Worm (Caenorhabditis elegans) whole organism, L1 larva: ENCODE results near the gene nep-26.

Source experiments
- C04F5.9 ChIP-seq: sonication (generic microtip); optimal IDR thresholded peaks from 2 replicates; lab custom pipeline; 2016; ENCODE audit warnings: missing genetic modification characterization, missing compliant biosample characterization
- C16A3.4 ChIP-seq: fragments of 150-350 bp; optimal IDR thresholded peaks from 2 replicates; lab custom pipeline; 2014; ENCODE audit warnings: missing biosample characterization, missing genetic modification characterization
- C34B4.2 ChIP-seq: sonication (generic microtip); optimal IDR thresholded peaks from 2 replicates; lab custom pipeline; 2017; ENCODE audit warnings: mild to moderate bottlenecking, missing genetic modification characterization, missing compliant biosample characterization
- Y116A8C.19 ChIP-seq: sonication (generic microtip); optimal IDR thresholded peaks from 2 replicates; lab custom pipeline; 2016; ENCODE audit warnings: missing compliant biosample characterization, missing genetic modification characterization, borderline replicate concordance
- aha-1 ChIP-seq: fragments of 150-350 bp; optimal IDR thresholded peaks from 2 replicates; lab custom pipeline; 2014; ENCODE audit warnings: missing biosample characterization, missing genetic modification characterization
- alr-1 ChIP-seq: fragments of 200-800 bp; sonication (Bioruptor generic); optimal IDR thresholded peaks from 2 replicates; lab custom pipeline; 2018; ENCODE audit warnings: borderline replicate concordance, mild to moderate bottlenecking, missing genetic modification characterization, missing compliant biosample characterization
- aly-2 ChIP-seq: fragments of 150-350 bp; optimal IDR thresholded peaks from 2 replicates; lab custom pipeline; 2014; ENCODE audit warnings: missing biosample characterization, missing genetic modification characterization
- ama-1 ChIP-seq: fragments of 150-350 bp; optimal IDR thresholded peaks from 2 replicates; lab custom pipeline; 2014
- ceh-63 ChIP-seq: fragments of 200-800 bp; sonication (Bioruptor generic); optimal IDR thresholded peaks from 2 replicates; lab custom pipeline; 2018; ENCODE audit warnings: mild to moderate bottlenecking, missing genetic modification characterization, missing compliant biosample characterization
- ceh-82 ChIP-seq, 3 experiments: fragments of 150-350 bp in 1 of 3; sonication (generic microtip) in 2 of 3; optimal IDR thresholded peaks; 2 replicates each; lab custom pipeline; 2014 to 2017; ENCODE audit warnings: missing biosample characterization in 3 of 3, missing genetic modification characterization in 3 of 3
- ceh-90 ChIP-seq: sonication (generic microtip); optimal IDR thresholded peaks from 2 replicates; lab custom pipeline; 2016; ENCODE audit warnings: missing genetic modification characterization, missing compliant biosample characterization
- ces-1 ChIP-seq: fragments of 150-350 bp; optimal IDR thresholded peaks from 2 replicates; lab custom pipeline; 2014; ENCODE audit warnings: missing biosample characterization, missing genetic modification reagents, missing genetic modification characterization
- efl-3 ChIP-seq: fragments of 200-800 bp; sonication (Bioruptor generic); optimal IDR thresholded peaks from 2 replicates; lab custom pipeline; 2018; ENCODE audit warnings: mild to moderate bottlenecking, missing genetic modification characterization, missing compliant biosample characterization
- egl-27 ChIP-seq, 2 experiments: fragments of 150-350 bp in 1 of 2; sonication (generic microtip); optimal IDR thresholded peaks; 3 replicates each; lab custom pipeline; 2017 to 2018; ENCODE audit warnings: missing biosample characterization in 2 of 2, missing genetic modification characterization in 2 of 2, missing genetic modification reagents in 2 of 2
- elt-2 ChIP-seq: sonication (generic microtip); optimal IDR thresholded peaks from 2 replicates; lab custom pipeline; 2016; ENCODE audit warnings: missing genetic modification characterization, mild to moderate bottlenecking, inconsistent platforms, missing compliant biosample characterization, missing genetic modification reagents
- elt-3 ChIP-seq, 6 experiments: fragments of 150-350 bp in 1 of 6; sonication (generic microtip); optimal IDR thresholded peaks; 2 replicates each; lab custom pipeline; 2017 to 2018; ENCODE audit warnings: missing biosample characterization in 6 of 6, missing genetic modification characterization in 6 of 6, inconsistent platforms in 1 of 6
- ets-5 ChIP-seq: fragments of 200-800 bp; sonication (Bioruptor generic); IDR thresholded peaks from 2 replicates; pipeline ENCODE4 v1.3.6; 2022; ENCODE audit warnings: missing genetic modification characterization, missing compliant biosample characterization
- fkh-10 ChIP-seq: sonication (generic microtip); optimal IDR thresholded peaks from 2 replicates; lab custom pipeline; 2017; ENCODE audit warnings: missing biosample characterization, missing genetic modification reagents, missing genetic modification characterization
- fkh-4 ChIP-seq: sonication (generic microtip); optimal IDR thresholded peaks from 2 replicates; lab custom pipeline; 2016; ENCODE audit warnings: missing compliant biosample characterization, missing genetic modification characterization, borderline replicate concordance
- fkh-8 ChIP-seq: sonication (generic microtip); optimal IDR thresholded peaks from 2 replicates; lab custom pipeline; 2016; ENCODE audit warnings: mild to moderate bottlenecking, missing genetic modification characterization, missing compliant biosample characterization
- grh-1 ChIP-seq: fragments of 200-800 bp; sonication (Bioruptor generic); IDR thresholded peaks from 2 replicates; pipeline ENCODE4 v1.3.6; 2022; ENCODE audit warnings: missing genetic modification reagents, missing genetic modification characterization, missing compliant biosample characterization
- hlh-4 ChIP-seq: sonication (generic microtip); optimal IDR thresholded peaks from 2 replicates; lab custom pipeline; 2016; ENCODE audit warnings: mild to moderate bottlenecking, missing genetic modification characterization, missing compliant biosample characterization
- jun-1 ChIP-seq: fragments of 150-350 bp; optimal IDR thresholded peaks from 2 replicates; lab custom pipeline; 2014; ENCODE audit warnings: missing biosample characterization, missing genetic modification reagents, missing genetic modification characterization
- lin-13 ChIP-seq: fragments of 150-350 bp; optimal IDR thresholded peaks from 2 replicates; lab custom pipeline; 2014; ENCODE audit warnings: missing biosample characterization, missing genetic modification reagents, missing genetic modification characterization
- lin-14 ChIP-seq: fragments of 200-800 bp; sonication (Bioruptor generic); optimal IDR thresholded peaks from 2 replicates; lab custom pipeline; 2018; ENCODE audit warnings: mild to moderate bottlenecking, missing genetic modification characterization, moderate library complexity, missing compliant biosample characterization
- lin-35 ChIP-seq, 2 experiments: fragments of 150-350 bp; optimal IDR thresholded peaks; 2 replicates each; lab custom pipeline; 2014; ENCODE audit warnings: missing biosample characterization in 2 of 2, missing genetic modification characterization in 2 of 2, missing genetic modification reagents in 2 of 2
- lin-39 ChIP-seq: fragments of 150-350 bp; optimal IDR thresholded peaks from 2 replicates; lab custom pipeline; 2014; ENCODE audit warnings: missing biosample characterization, missing genetic modification reagents, missing genetic modification characterization
- lir-3 ChIP-seq: sonication (generic microtip); optimal IDR thresholded peaks from 2 replicates; lab custom pipeline; 2016; ENCODE audit warnings: mild to moderate bottlenecking, missing genetic modification characterization, moderate library complexity, missing compliant biosample characterization; ENCODE audit not compliant: poor library complexity
- lsy-2 ChIP-seq, 2 experiments: fragments of 150-350 bp; optimal IDR thresholded peaks; 2 replicates each; lab custom pipeline; 2014; ENCODE audit warnings: missing biosample characterization in 2 of 2, missing genetic modification characterization in 2 of 2
- mab-9 ChIP-seq: fragments of 200-800 bp; sonication (Bioruptor generic); IDR thresholded peaks from 2 replicates; pipeline ENCODE4 v1.3.6; 2022; ENCODE audit warnings: missing genetic modification reagents, missing genetic modification characterization, missing compliant biosample characterization
- mef-2 ChIP-seq: fragments of 150-350 bp; optimal IDR thresholded peaks from 2 replicates; lab custom pipeline; 2014; ENCODE audit warnings: missing biosample characterization, missing genetic modification characterization
- mep-1 ChIP-seq: fragments of 150-350 bp; optimal IDR thresholded peaks from 2 replicates; lab custom pipeline; 2014; ENCODE audit warnings: missing biosample characterization, missing genetic modification characterization
- nhr-12 ChIP-seq: sonication (generic microtip); optimal IDR thresholded peaks from 2 replicates; lab custom pipeline; 2017; ENCODE audit warnings: missing biosample characterization, missing genetic modification characterization
- nhr-237 ChIP-seq: fragments of 150-350 bp; optimal IDR thresholded peaks from 2 replicates; lab custom pipeline; 2014; ENCODE audit warnings: missing biosample characterization, missing genetic modification characterization
- nhr-47 ChIP-seq: sonication (generic microtip); optimal IDR thresholded peaks from 2 replicates; lab custom pipeline; 2016; ENCODE audit warnings: mild to moderate bottlenecking, missing genetic modification characterization, moderate library complexity, missing compliant biosample characterization
- nhr-76 ChIP-seq: sonication (generic microtip); optimal IDR thresholded peaks from 2 replicates; lab custom pipeline; 2017; ENCODE audit warnings: missing biosample characterization, missing genetic modification characterization
- nhr-84 ChIP-seq: sonication (generic microtip); optimal IDR thresholded peaks from 2 replicates; lab custom pipeline; 2017; ENCODE audit warnings: missing biosample characterization, missing genetic modification characterization
- nhr-90 ChIP-seq: sonication (generic microtip); optimal IDR thresholded peaks from 2 replicates; lab custom pipeline; 2016; ENCODE audit warnings: mild to moderate bottlenecking, missing genetic modification characterization, missing compliant biosample characterization; ENCODE audit not compliant: poor library complexity
- pag-3 ChIP-seq: sonication (generic microtip); optimal IDR thresholded peaks from 2 replicates; lab custom pipeline; 2017; ENCODE audit warnings: missing genetic modification characterization, mild to moderate bottlenecking, missing compliant biosample characterization, antibody characterized with exemption, borderline replicate concordance; ENCODE audit not compliant: insufficient read depth
- pax-3 ChIP-seq: fragments of 200-800 bp; sonication (Bioruptor generic); optimal IDR thresholded peaks from 2 replicates; lab custom pipeline; 2018; ENCODE audit warnings: mild to moderate bottlenecking, missing genetic modification characterization, moderate library complexity, missing compliant biosample characterization
- pqm-1 ChIP-seq: sonication (generic microtip); optimal IDR thresholded peaks from 3 replicates; lab custom pipeline; 2017; ENCODE audit warnings: missing biosample characterization, missing genetic modification characterization
- skn-1 ChIP-seq: fragments of 150-350 bp; optimal IDR thresholded peaks from 2 replicates; lab custom pipeline; 2014; ENCODE audit warnings: missing biosample characterization, missing genetic modification characterization
- snu-23 ChIP-seq: sonication (generic microtip); optimal IDR thresholded peaks from 2 replicates; lab custom pipeline; 2016; ENCODE audit warnings: missing genetic modification characterization, missing compliant biosample characterization
- sox-4 ChIP-seq: sonication (generic microtip); optimal IDR thresholded peaks from 2 replicates; lab custom pipeline; 2016; ENCODE audit warnings: missing genetic modification characterization, missing compliant biosample characterization
- swsn-7 ChIP-seq: sonication (generic microtip); optimal IDR thresholded peaks from 2 replicates; lab custom pipeline; 2016; ENCODE audit warnings: missing genetic modification characterization, missing compliant biosample characterization
- tbx-2 ChIP-seq: sonication (generic microtip); optimal IDR thresholded peaks from 2 replicates; lab custom pipeline; 2016; ENCODE audit warnings: missing genetic modification characterization, missing compliant biosample characterization
- tlp-1 ChIP-seq: fragments of 150-350 bp; optimal IDR thresholded peaks from 2 replicates; lab custom pipeline; 2014; ENCODE audit warnings: missing biosample characterization, missing genetic modification characterization
- unc-130 ChIP-seq: fragments of 150-350 bp; optimal IDR thresholded peaks from 2 replicates; lab custom pipeline; 2017; ENCODE audit warnings: missing biosample characterization, missing genetic modification characterization, inconsistent platforms
- unc-62 ChIP-seq: fragments of 150-350 bp; optimal IDR thresholded peaks from 2 replicates; lab custom pipeline; 2014; ENCODE audit warnings: missing biosample characterization, missing genetic modification reagents, missing genetic modification characterization
- vab-15 ChIP-seq: sonication (generic microtip); optimal IDR thresholded peaks from 2 replicates; lab custom pipeline; 2017; ENCODE audit warnings: missing genotype, mild to moderate bottlenecking, missing genetic modification characterization, missing compliant biosample characterization
- xbp-1 ChIP-seq: sonication (generic microtip); optimal IDR thresholded peaks from 2 replicates; lab custom pipeline; 2016; ENCODE audit warnings: missing genetic modification characterization, missing compliant biosample characterization
- ztf-4 ChIP-seq: fragments of 150-350 bp; optimal IDR thresholded peaks from 2 replicates; lab custom pipeline; 2014; ENCODE audit warnings: missing biosample characterization, missing genetic modification characterization

nep-26 gene

DNA sequence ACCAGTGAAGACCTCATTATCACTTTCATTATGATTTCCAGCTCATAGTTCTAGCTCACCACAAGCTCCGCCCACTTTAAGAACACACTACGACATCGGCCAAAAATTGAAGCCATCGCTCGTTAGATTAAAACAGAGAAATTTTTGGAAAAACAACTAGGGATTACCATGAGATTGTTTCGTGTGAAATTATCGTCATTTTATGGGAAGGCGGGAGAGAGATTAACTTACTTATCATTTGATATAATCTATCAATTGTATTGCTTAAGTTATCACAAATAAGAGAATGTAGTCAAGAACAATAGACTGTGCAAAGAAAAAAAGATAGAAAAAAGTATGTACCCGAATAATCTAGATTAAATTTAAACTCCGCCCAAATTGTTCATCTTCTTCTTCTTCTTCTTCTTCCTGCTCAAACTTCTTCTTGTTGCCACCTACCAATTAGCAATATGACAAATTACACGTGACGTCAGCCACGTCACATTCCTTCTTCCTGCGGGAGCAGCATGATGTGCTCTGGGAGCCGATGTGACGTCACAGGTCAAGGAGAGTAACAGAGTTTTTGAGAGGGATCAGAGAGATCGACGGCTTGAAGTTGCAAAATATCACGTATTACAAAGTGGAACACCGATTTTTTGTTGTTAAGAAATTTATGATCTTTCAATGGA, at the start of gene nep-26:
Gene nep-26 (minus strand): TSS at position 51 of the 668 bp plus-strand sequence.
- TF ChIP-seq jun-1 (no peak), lir-3 (tag; lab: Kevin White, UChicago) (peak; percentile 41), C04F5.9 (no peak), xbp-1 (peak; percentile 52), alr-1 (tag; lab: Kevin White, UChicago) (no peak), tbx-2 (tag; lab: Kevin White, UChicago) (peak; percentile 41), pax-3 (tag; lab: Kevin White, UChicago) (no peak), pag-3 (tag; lab: Kevin White, UChicago) (no peak), tlp-1 (tag; lab: Kevin White, UChicago) (no peak), ceh-90 (tag; lab: Kevin White, UChicago) (no peak), ceh-82 (tag; optimal IDR thresholded peaks at IDR 0.05; lab: Kevin White, UChicago) (no peak), snu-23 (GFP tag; lab: Kevin White, UChicago) (peak; percentile 51), mef-2 (tag; lab: Kevin White, UChicago) (no peak), hlh-4 (tag; lab: Kevin White, UChicago) (no peak), lin-13 (peak; percentile 24), nhr-12 (tag; lab: Kevin White, UChicago) (no peak), unc-62 (GFP tag; lab: Kevin White, UChicago) (no peak), mep-1 (tag; lab: Kevin White, UChicago) (no peak), unc-130 (tag; lab: Kevin White, UChicago) (peak; percentile 64), sox-4 (tag; lab: Kevin White, UChicago) (no peak), ama-1 (lab: Kevin White, UChicago) (no peak), elt-3 (tag; optimal IDR thresholded peaks at IDR 0.05; lab: Kevin White, UChicago) (no peak), lin-14 (GFP tag; lab: Kevin White, UChicago) (peak; percentile 81), nhr-76 (tag; lab: Kevin White, UChicago) (no peak), skn-1 (tag; lab: Kevin White, UChicago) (no peak), nhr-47 (tag; lab: Kevin White, UChicago) (peak; percentile 30), aha-1 (tag; lab: Kevin White, UChicago) (no peak), fkh-4 (tag; lab: Kevin White, UChicago) (no peak), mab-9 (GFP tag; lab: Robert Waterston, UW) (no peak), fkh-8 (no peak), efl-3 (GFP tag; lab: Kevin White, UChicago) (no peak), aly-2 (tag; lab: Kevin White, UChicago) (no peak), egl-27 (tag; optimal IDR thresholded peaks at IDR 0.05; lab: Kevin White, UChicago) (no peak), ets-5 (GFP tag; lab: Robert Waterston, UW) (no peak), nhr-90 (tag; lab: Kevin White, UChicago) (no peak), nhr-84 (tag; lab: Kevin White, UChicago) (no peak), C34B4.2 (tag; lab: Kevin White, UChicago) (no peak), fkh-10 (GFP tag; lab: Kevin White, UChicago) (no peak), C16A3.4 (tag; lab: Kevin White, UChicago) (no peak), nhr-237 (tag; lab: Kevin White, UChicago) (no peak), grh-1 (GFP tag; lab: Robert Waterston, UW) (no peak), lin-39 (tag; lab: Kevin White, UChicago) (peak; percentile 80), swsn-7 (tag; lab: Kevin White, UChicago) (peak; percentile 37), lsy-2 (tag; optimal IDR thresholded peaks at IDR 0.05; lab: Kevin White, UChicago) (peak; percentile 21 to 40), lin-35 (GFP tag; optimal IDR thresholded peaks at IDR 0.05; lab: Kevin White, UChicago) (peak in 1 of 2 experiments; percentile 9), ces-1 (GFP tag; lab: Kevin White, UChicago) (no peak), elt-2 (tag; lab: Kevin White, UChicago) (no peak), ceh-63 (GFP tag; lab: Kevin White, UChicago) (no peak), ztf-4 (peak; percentile 77), pqm-1 (no peak), Y116A8C.19 (tag; lab: Kevin White, UChicago) (no peak), vab-15 (no peak)
